Worm (Caenorhabditis elegans) whole organism, L4 larva: ENCODE results near the gene ttr-16.

Experiments used
- D1046.2 ChIP-seq: fragments of 200-800 bp; sonication (Bioruptor generic); IDR thresholded peaks from 2 replicates; pipeline ENCODE4 v1.3.6; 2022; ENCODE audit warnings: missing genetic modification characterization, missing compliant biosample characterization
- F37D6.2 ChIP-seq: sonication (generic microtip); optimal IDR thresholded peaks from 2 replicates; lab custom pipeline; 2016; ENCODE audit warnings: mild to moderate bottlenecking, missing genetic modification characterization, missing compliant biosample characterization
- F44E2.7 ChIP-seq: fragments of 200-800 bp; sonication (Bioruptor generic); IDR thresholded peaks from 2 replicates; pipeline ENCODE4 v2.1.2; 2022; ENCODE audit warnings: missing genetic modification characterization, missing compliant biosample characterization
- F49E8.2 ChIP-seq: sonication (generic microtip); optimal IDR thresholded peaks from 2 replicates; lab custom pipeline; 2016; ENCODE audit warnings: missing compliant biosample characterization, mild to moderate bottlenecking, missing genetic modification characterization, borderline replicate concordance
- T20F7.1 ChIP-seq: fragments of 200-800 bp; sonication (Bioruptor generic); optimal IDR thresholded peaks from 2 replicates; lab custom pipeline; 2018; ENCODE audit warnings: mild to moderate bottlenecking, missing genetic modification characterization, missing compliant biosample characterization
- Y105C5A.15 ChIP-seq: fragments of 200-800 bp; sonication (Bioruptor generic); IDR thresholded peaks from 2 replicates; pipeline ENCODE4 v1.3.6; 2022; ENCODE audit warnings: missing genetic modification characterization, missing compliant biosample characterization
- Y48G9A.11 ChIP-seq: fragments of 200-800 bp; sonication (Bioruptor generic); IDR thresholded peaks from 2 replicates; pipeline ENCODE4 v1.3.6; 2022; ENCODE audit warnings: missing genetic modification reagents, missing genetic modification characterization, missing compliant biosample characterization
- ZK546.5 ChIP-seq, 2 experiments: sonication (generic microtip); optimal IDR thresholded peaks; 2 replicates each; lab custom pipeline; 2017; ENCODE audit warnings: missing biosample characterization in 2 of 2, missing genetic modification characterization in 2 of 2
- aly-2 ChIP-seq: sonication (generic microtip); optimal IDR thresholded peaks from 2 replicates; lab custom pipeline; 2018; ENCODE audit warnings: missing biosample characterization, missing genetic modification characterization
- ama-1 ChIP-seq: fragments of 150-350 bp; optimal IDR thresholded peaks from 2 replicates; lab custom pipeline; 2014; ENCODE audit warnings: inconsistent platforms, mixed read lengths
- attf-4 ChIP-seq: sonication (generic microtip); optimal IDR thresholded peaks from 3 replicates; lab custom pipeline; 2017; ENCODE audit warnings: missing biosample characterization, missing genetic modification characterization
- ceh-62 ChIP-seq: sonication (generic microtip); optimal IDR thresholded peaks from 2 replicates; lab custom pipeline; 2017; ENCODE audit warnings: missing biosample characterization, missing genetic modification characterization
- ceh-82 ChIP-seq: sonication (generic microtip); optimal IDR thresholded peaks from 2 replicates; lab custom pipeline; 2017; ENCODE audit warnings: missing biosample characterization, missing genetic modification characterization
- ces-1 ChIP-seq: fragments of 150-350 bp; sonication (generic microtip); optimal IDR thresholded peaks from 4 replicates; lab custom pipeline; 2014; ENCODE audit warnings: missing biosample characterization, missing genetic modification reagents, missing genetic modification characterization
- cey-2 ChIP-seq: sonication (generic microtip); optimal IDR thresholded peaks from 3 replicates; lab custom pipeline; 2017; ENCODE audit warnings: missing genetic modification characterization, mild to moderate bottlenecking, missing compliant biosample characterization, antibody characterized with exemption, borderline replicate concordance; ENCODE audit not compliant: insufficient read depth
- ctbp-1 ChIP-seq: fragments of 200-800 bp; sonication (Bioruptor generic); IDR thresholded peaks from 2 replicates; pipeline ENCODE4 v1.3.6; 2022; ENCODE audit warnings: missing genetic modification reagents, missing genetic modification characterization, missing compliant biosample characterization
- daf-19 ChIP-seq: fragments of 200-800 bp; sonication (Bioruptor generic); conservative IDR thresholded peaks from 2 replicates; pipeline ENCODE4 v1.3.6; 2022; ENCODE audit warnings: missing genetic modification characterization, missing compliant biosample characterization
- daf-8 ChIP-seq: fragments of 200-800 bp; sonication (Bioruptor generic); IDR thresholded peaks from 2 replicates; pipeline ENCODE4 v1.3.6; 2022; ENCODE audit warnings: missing genetic modification characterization, missing compliant biosample characterization
- dmd-8 ChIP-seq: fragments of 200-800 bp; sonication (Bioruptor generic); IDR thresholded peaks from 2 replicates; pipeline ENCODE4 v1.3.6; 2022; ENCODE audit warnings: missing genetic modification characterization, missing compliant biosample characterization
- dpl-1 ChIP-seq: fragments of 150-350 bp; optimal IDR thresholded peaks from 2 replicates; lab custom pipeline; 2014; ENCODE audit warnings: missing biosample characterization, missing genetic modification reagents, missing genetic modification characterization
- dve-1 ChIP-seq: sonication (generic microtip); optimal IDR thresholded peaks from 2 replicates; lab custom pipeline; 2017; ENCODE audit warnings: antibody characterized with exemption, mild to moderate bottlenecking, missing genetic modification characterization, missing compliant biosample characterization; ENCODE audit not compliant: insufficient read depth
- egl-27 ChIP-seq: sonication (generic microtip); optimal IDR thresholded peaks from 3 replicates; lab custom pipeline; 2017; ENCODE audit warnings: missing biosample characterization, missing genetic modification reagents, missing genetic modification characterization
- egl-43 ChIP-seq: fragments of 200-800 bp; sonication (Bioruptor generic); IDR thresholded peaks from 2 replicates; pipeline ENCODE4 v1.3.6; 2022; ENCODE audit warnings: missing genetic modification reagents, missing genetic modification characterization, missing compliant biosample characterization
- fkh-10 ChIP-seq: fragments of 150-350 bp; optimal IDR thresholded peaks from 2 replicates; lab custom pipeline; 2014; ENCODE audit warnings: missing biosample characterization, missing genetic modification reagents, missing genetic modification characterization
- fos-1 ChIP-seq: fragments of 150-350 bp; optimal IDR thresholded peaks from 2 replicates; lab custom pipeline; 2014; ENCODE audit warnings: missing biosample characterization, missing genetic modification characterization
- gei-8 ChIP-seq: fragments of 200-800 bp; sonication (Bioruptor generic); optimal IDR thresholded peaks from 2 replicates; lab custom pipeline; 2018; ENCODE audit warnings: mild to moderate bottlenecking, missing genetic modification characterization, missing compliant biosample characterization
- hlh-11 ChIP-seq: fragments of 200-800 bp; sonication (Bioruptor generic); optimal IDR thresholded peaks from 2 replicates; lab custom pipeline; 2018; ENCODE audit warnings: mild to moderate bottlenecking, missing genetic modification characterization, missing compliant biosample characterization
- hmg-1.1 ChIP-seq: fragments of 200-800 bp; sonication (Bioruptor generic); IDR thresholded peaks from 2 replicates; pipeline ENCODE4 v1.3.6; 2022; ENCODE audit warnings: missing genetic modification reagents, missing genetic modification characterization, missing compliant biosample characterization
- jun-1 ChIP-seq: fragments of 150-350 bp; optimal IDR thresholded peaks from 2 replicates; lab custom pipeline; 2014; ENCODE audit warnings: missing biosample characterization, missing genetic modification reagents, missing genetic modification characterization
- lim-7 ChIP-seq: fragments of 200-800 bp; sonication (Bioruptor generic); IDR thresholded peaks from 2 replicates; pipeline ENCODE4 v1.3.6; 2022; ENCODE audit warnings: missing genetic modification characterization, missing compliant biosample characterization
- lin-29 ChIP-seq: fragments of 200-800 bp; sonication (Bioruptor generic); IDR thresholded peaks from 2 replicates; pipeline ENCODE4 v1.3.6; 2022; ENCODE audit warnings: missing genetic modification reagents, missing genetic modification characterization, missing compliant biosample characterization
- madf-5 ChIP-seq, 2 experiments: fragments of 200-800 bp; sonication (Bioruptor generic); IDR thresholded peaks; 2 replicates each; pipeline ENCODE4 v1.3.6; 2022; ENCODE audit warnings: missing compliant biosample characterization in 2 of 2, missing genetic modification characterization in 2 of 2
- mdl-1 ChIP-seq, 2 experiments: fragments of 150-350 bp in 1 of 2; sonication (generic microtip) in 1 of 2; optimal IDR thresholded peaks; 2 replicates each; lab custom pipeline; 2014 to 2017; ENCODE audit warnings: missing biosample characterization in 2 of 2, missing genetic modification characterization in 2 of 2
- mdt-29 ChIP-seq: fragments of 200-800 bp; sonication (Bioruptor generic); IDR thresholded peaks from 2 replicates; pipeline ENCODE4 v1.3.6; 2022; ENCODE audit warnings: missing genetic modification reagents, missing genetic modification characterization, missing compliant biosample characterization
- mxl-2 ChIP-seq: fragments of 200-800 bp; sonication (Bioruptor generic); conservative IDR thresholded peaks from 2 replicates; pipeline ENCODE4 v1.3.6; 2022; ENCODE audit warnings: missing genetic modification reagents, missing genetic modification characterization, missing compliant biosample characterization
- nhr-28 ChIP-seq: fragments of 150-350 bp; optimal IDR thresholded peaks from 2 replicates; lab custom pipeline; 2014; ENCODE audit warnings: missing biosample characterization, missing genetic modification characterization
- nhr-42 ChIP-seq: fragments of 200-800 bp; sonication (Bioruptor generic); IDR thresholded peaks from 2 replicates; pipeline ENCODE4 v1.3.6; 2022; ENCODE audit warnings: missing genetic modification characterization, missing compliant biosample characterization
- nhr-48 ChIP-seq: sonication (generic microtip); optimal IDR thresholded peaks from 2 replicates; lab custom pipeline; 2016; ENCODE audit warnings: mild to moderate bottlenecking, missing genetic modification characterization, missing compliant biosample characterization
- nhr-6 ChIP-seq: fragments of 150-350 bp; optimal IDR thresholded peaks from 2 replicates; lab custom pipeline; 2014; ENCODE audit warnings: missing biosample characterization, missing genetic modification characterization
- rbr-2 ChIP-seq: sonication (generic microtip); optimal IDR thresholded peaks from 2 replicates; lab custom pipeline; 2016; ENCODE audit warnings: missing genotype, missing genetic modification characterization, missing compliant biosample characterization
- sdz-12 ChIP-seq: fragments of 200-800 bp; sonication (Bioruptor generic); optimal IDR thresholded peaks from 2 replicates; lab custom pipeline; 2018; ENCODE audit warnings: mild to moderate bottlenecking, missing genetic modification characterization, missing compliant biosample characterization
- skn-1 ChIP-seq: fragments of 150-350 bp; optimal IDR thresholded peaks from 2 replicates; lab custom pipeline; 2014; ENCODE audit warnings: missing biosample characterization, missing genetic modification characterization
- snpc-1.2 ChIP-seq: fragments of 200-800 bp; sonication (Bioruptor generic); IDR thresholded peaks from 2 replicates; pipeline ENCODE4 v1.3.6; 2022; ENCODE audit warnings: missing genetic modification reagents, missing genetic modification characterization, missing compliant biosample characterization
- unc-130 ChIP-seq: sonication (generic microtip); optimal IDR thresholded peaks from 2 replicates; lab custom pipeline; 2016; ENCODE audit warnings: missing genetic modification reagents, missing genetic modification characterization, missing compliant biosample characterization
- unc-39 ChIP-seq: sonication (generic microtip); optimal IDR thresholded peaks from 2 replicates; lab custom pipeline; 2017; ENCODE audit warnings: missing biosample characterization, missing genetic modification characterization
- unc-62 ChIP-seq, 3 experiments: fragments of 150-350 bp in 1 of 3; sonication (generic microtip); optimal IDR thresholded peaks in 2 of 3; peaks in 1 of 3; 1 replicate in 1 of 3; 2 replicates in 2 of 3; lab custom pipeline; 2014 to 2017; ENCODE audit warnings: missing biosample characterization in 3 of 3, missing genetic modification characterization in 3 of 3, missing genetic modification reagents in 3 of 3, missing genotype in 1 of 3
- vab-7 ChIP-seq: fragments of 200-800 bp; sonication (Bioruptor generic); IDR thresholded peaks from 2 replicates; pipeline ENCODE4 v1.3.6; 2022; ENCODE audit warnings: missing genetic modification reagents, missing genetic modification characterization, missing compliant biosample characterization
- zfp-2 ChIP-seq: sonication (generic microtip); optimal IDR thresholded peaks from 2 replicates; lab custom pipeline; 2016; ENCODE audit warnings: mild to moderate bottlenecking, missing genetic modification characterization, missing compliant biosample characterization
- zfp-3 ChIP-seq: fragments of 200-800 bp; sonication (Bioruptor generic); conservative IDR thresholded peaks from 2 replicates; pipeline ENCODE4 v1.3.6; 2022; ENCODE audit warnings: missing genetic modification reagents, missing genetic modification characterization, missing compliant biosample characterization
- zip-11 ChIP-seq: fragments of 200-800 bp; sonication (Bioruptor generic); IDR thresholded peaks from 2 replicates; pipeline ENCODE4 v1.3.6; 2022; ENCODE audit warnings: missing genetic modification characterization, missing compliant biosample characterization
- ztf-11 ChIP-seq: fragments of 150-350 bp; optimal IDR thresholded peaks from 2 replicates; lab custom pipeline; 2014; ENCODE audit warnings: missing biosample characterization, missing genetic modification characterization
- ztf-7 ChIP-seq: fragments of 150-350 bp; optimal IDR thresholded peaks from 2 replicates; lab custom pipeline; 2014; ENCODE audit warnings: missing biosample characterization, missing genetic modification characterization

ttr-16 gene

ce11 chrIV:11037118-11037719 lies 26.7 kb downstream of the ttr-16 start (continued):
- TF ChIP-seq F37D6.2 (tag; lab: Kevin White, UChicago) (no peak), dmd-8 (GFP tag; lab: Robert Waterston, UW) (no peak), dpl-1 (GFP tag; lab: Kevin White, UChicago) (no peak), madf-5 (GFP tag; IDR thresholded peaks at IDR 0.05; lab: Robert Waterston, UW) (no peak), mdt-29 (no peak), gei-8 (no peak), F44E2.7 (GFP tag; lab: Robert Waterston, UW) (no peak), lim-7 (GFP tag; lab: Robert Waterston, UW) (no peak), ces-1 (GFP tag; lab: Kevin White, UChicago) (peak; percentile 11), ama-1 (lab: Kevin White, UChicago) (no peak), nhr-48 (tag; lab: Kevin White, UChicago) (no peak), unc-62 (GFP tag; optimal IDR thresholded peaks at IDR 0.05 in 1 of 2; lab: Kevin White, UChicago) (no peak), unc-62 (tag; optimal IDR thresholded peaks at IDR 0.05; lab: Kevin White, UChicago) (no peak), vab-7 (GFP tag; lab: Robert Waterston, UW) (no peak), snpc-1.2 (GFP tag; lab: Robert Waterston, UW) (no peak), zfp-2 (no peak), Y105C5A.15 (GFP tag; lab: Robert Waterston, UW) (no peak), D1046.2 (no peak), attf-4 (tag; lab: Kevin White, UChicago) (no peak), mdl-1 (tag; optimal IDR thresholded peaks at IDR 0.05; lab: Kevin White, UChicago) (no peak), hlh-11 (peak; percentile 22), ceh-62 (tag; lab: Kevin White, UChicago) (no peak), Y48G9A.11 (GFP tag; lab: Robert Waterston, UW) (no peak), nhr-28 (tag; lab: Kevin White, UChicago) (peak; percentile 51), lin-29 (GFP tag; lab: Robert Waterston, UW) (no peak), fos-1 (tag; lab: Kevin White, UChicago) (no peak), zfp-3 (GFP tag; lab: Robert Waterston, UW) (no peak), ztf-11 (tag; lab: Kevin White, UChicago) (no peak), daf-19 (GFP tag; lab: Robert Waterston, UW) (no peak), T20F7.1 (no peak), sdz-12 (GFP tag; lab: Kevin White, UChicago) (no peak), ctbp-1 (no peak), egl-43 (GFP tag; lab: Robert Waterston, UW) (no peak), nhr-6 (tag; lab: Kevin White, UChicago) (no peak), egl-27 (tag; lab: Kevin White, UChicago) (no peak), skn-1 (tag; lab: Kevin White, UChicago) (no peak), F49E8.2 (no peak), hmg-1.1 (no peak), rbr-2 (tag; lab: Kevin White, UChicago) (no peak), ztf-7 (tag; lab: Kevin White, UChicago) (no peak), zip-11 (GFP tag; lab: Robert Waterston, UW) (no peak), jun-1 (no peak), dve-1 (tag; lab: Kevin White, UChicago) (peak; percentile 50), unc-39 (no peak), ZK546.5 (tag; optimal IDR thresholded peaks at IDR 0.05; lab: Kevin White, UChicago) (no peak), mxl-2 (no peak), aly-2 (no peak), cey-2 (tag; lab: Kevin White, UChicago) (no peak), nhr-42 (GFP tag; lab: Robert Waterston, UW) (no peak), unc-130 (GFP tag; lab: Kevin White, UChicago) (no peak), daf-8 (GFP tag; lab: Robert Waterston, UW) (no peak), fkh-10 (GFP tag; lab: Kevin White, UChicago) (no peak), ceh-82 (no peak)
